Fruit fly (Drosophila melanogaster) whole organism, wandering third instar larva: ENCODE data around the gene Eig71Eh.

Source experiments
- N ChIP-seq: fragments of >200 bp; optimal IDR thresholded peaks from 2 replicates; lab custom pipeline; 2018; ENCODE audit warnings: missing biosample characterization, missing external identifiers, missing genetic modification characterization
- br ChIP-seq: fragments of 200-800 bp; sonication (Bioruptor generic); optimal IDR thresholded peaks from 2 replicates; lab custom pipeline; 2016; ENCODE audit warnings: missing biosample characterization, missing genetic modification characterization
- woc ChIP-seq: sonication (Bioruptor generic); optimal IDR thresholded peaks from 2 replicates; lab custom pipeline; 2016; ENCODE audit warnings: missing biosample characterization, mild to moderate bottlenecking, missing genetic modification characterization

DNA sequence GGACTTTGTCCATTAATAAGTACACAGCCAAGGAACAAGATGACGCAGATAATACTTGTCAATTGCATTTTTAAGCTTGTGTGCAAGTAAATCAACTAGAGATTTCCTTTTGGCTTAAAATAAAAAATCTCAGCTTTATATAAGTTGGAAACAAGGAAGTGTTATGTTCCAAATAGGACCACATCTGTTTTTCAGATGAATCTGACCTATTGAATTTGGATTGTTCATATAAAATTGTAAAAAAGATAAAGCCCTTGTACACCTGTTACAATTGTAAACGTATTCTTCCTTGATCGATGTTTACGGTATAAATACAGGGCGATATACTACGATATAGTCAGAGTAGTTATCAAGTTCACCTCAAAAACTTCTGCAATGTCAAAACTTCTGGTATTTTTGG, 2.0 kb downstream of the Eig71Eh start, which contains the start of the genes Eig71Ef and Eig71Eg:
- no peak for TF ChIP-seq woc (GFP tag; lab: Kevin White, UChicago)
- no peak for TF ChIP-seq N (GFP tag; lab: Kevin White, UChicago)
- TF ChIP-seq br (GFP tag; lab: Kevin White, UChicago), result no peak
